Fruit fly (Drosophila melanogaster) whole organism, embryonic: Measurements from ENCODE around the gene Trim9.

ENCODE experiments used
- Adf1 ChIP-seq: fragments of 200-800 bp; sonication (Bioruptor generic); IDR thresholded peaks from 2 replicates; pipeline ENCODE4 v1.3.6; 2022; ENCODE audit warnings: missing biosample characterization, missing genetic modification characterization
- Aef1 ChIP-seq: fragments of 200-800 bp; sonication (Bioruptor generic); IDR thresholded peaks from 3 replicates; pipeline ENCODE4 v1.3.6; 2022; ENCODE audit warnings: missing biosample characterization, missing genetic modification characterization
- Blimp-1 ChIP-seq: fragments of 200-800 bp; sonication (Bioruptor generic); optimal IDR thresholded peaks from 3 replicates; lab custom pipeline; 2018; ENCODE audit warnings: missing biosample characterization, missing genetic modification characterization, mild to moderate bottlenecking, moderate library complexity, missing genetic modification reagents
- CG10274 ChIP-seq: fragments of 200-800 bp; sonication (Bioruptor generic); optimal IDR thresholded peaks from 3 replicates; lab custom pipeline; 2017; ENCODE audit warnings: missing biosample characterization, mild to moderate bottlenecking, missing genetic modification characterization
- CG11723 ChIP-seq: fragments of 200-800 bp; sonication (Bioruptor generic); optimal IDR thresholded peaks from 2 replicates; lab custom pipeline; 2017; ENCODE audit warnings: missing biosample characterization, mild to moderate bottlenecking, missing genetic modification characterization
- CG12104 ChIP-seq: fragments of 200-800 bp; sonication (Bioruptor generic); optimal IDR thresholded peaks from 3 replicates; lab custom pipeline; 2016; ENCODE audit warnings: missing biosample characterization, missing genetic modification characterization
- CG12236 ChIP-seq: fragments of 200-800 bp; sonication (Bioruptor generic); optimal IDR thresholded peaks from 2 replicates; lab custom pipeline; 2016; ENCODE audit warnings: missing biosample characterization, missing genetic modification characterization
- CG13287 ChIP-seq: fragments of 200-800 bp; sonication (Bioruptor generic); IDR thresholded peaks from 2 replicates; pipeline ENCODE4 v1.3.6; 2022; ENCODE audit warnings: missing biosample characterization, missing genetic modification characterization; ENCODE audit not compliant: partially characterized antibody
- CG13624 ChIP-seq: fragments of 200-800 bp; sonication (Bioruptor generic); optimal IDR thresholded peaks from 2 replicates; lab custom pipeline; 2016; ENCODE audit warnings: missing biosample characterization, missing genetic modification characterization
- CG15514 ChIP-seq: fragments of 200-800 bp; sonication (Bioruptor generic); optimal IDR thresholded peaks from 3 replicates; lab custom pipeline; 2017; ENCODE audit warnings: missing biosample characterization, missing genetic modification characterization, mild to moderate bottlenecking, moderate library complexity, missing genetic modification reagents
- CG15696 ChIP-seq: fragments of 200-800 bp; sonication (Bioruptor generic); optimal IDR thresholded peaks from 2 replicates; lab custom pipeline; 2019; ENCODE audit warnings: missing biosample characterization, mild to moderate bottlenecking, missing genetic modification characterization, moderate library complexity
- CG18262 ChIP-seq: fragments of 200-800 bp; optimal IDR thresholded peaks from 3 replicates; lab custom pipeline; 2019; ENCODE audit warnings: missing biosample characterization, mild to moderate bottlenecking, missing genetic modification characterization, moderate library complexity
- CG18619 ChIP-seq: fragments of 200-800 bp; sonication (Bioruptor generic); optimal IDR thresholded peaks from 3 replicates; lab custom pipeline; 2017; ENCODE audit warnings: missing biosample characterization, mild to moderate bottlenecking, missing genetic modification characterization
- CG18764 ChIP-seq: fragments of 200-800 bp; sonication (Bioruptor generic); optimal IDR thresholded peaks from 3 replicates; lab custom pipeline; 2016; ENCODE audit warnings: missing biosample characterization, missing genetic modification characterization
- CG2129 ChIP-seq: fragments of 200-800 bp; sonication (Bioruptor generic); IDR thresholded peaks from 2 replicates; pipeline ENCODE4 v1.3.6; 2022; ENCODE audit warnings: missing biosample characterization, missing genetic modification characterization; ENCODE audit not compliant: partially characterized antibody
- CG30431 ChIP-seq: fragments of 200-800 bp; sonication (Bioruptor generic); optimal IDR thresholded peaks from 2 replicates; lab custom pipeline; 2017; ENCODE audit warnings: missing biosample characterization, missing genetic modification characterization
- CG3281 ChIP-seq: fragments of 200-800 bp; sonication (Bioruptor generic); optimal IDR thresholded peaks from 3 replicates; lab custom pipeline; 2017; ENCODE audit warnings: missing biosample characterization, mild to moderate bottlenecking, missing genetic modification characterization
- CG33557 ChIP-seq: fragments of 200-800 bp; sonication (Bioruptor generic); optimal IDR thresholded peaks from 2 replicates; lab custom pipeline; 2019; ENCODE audit warnings: missing biosample characterization, mild to moderate bottlenecking, missing genetic modification characterization, moderate library complexity
- CG42726 ChIP-seq: fragments of 200-800 bp; sonication (Bioruptor generic); IDR thresholded peaks from 2 replicates; pipeline ENCODE4 v1.3.6; 2022; ENCODE audit warnings: missing biosample characterization, missing genetic modification characterization; ENCODE audit not compliant: partially characterized antibody
- CG4424 ChIP-seq: fragments of 200-800 bp; sonication (Bioruptor generic); optimal IDR thresholded peaks from 3 replicates; lab custom pipeline; 2016; ENCODE audit warnings: missing biosample characterization, missing genetic modification characterization
- CG4820 ChIP-seq: fragments of 200-800 bp; sonication (Bioruptor generic); optimal IDR thresholded peaks from 3 replicates; lab custom pipeline; 2016; ENCODE audit warnings: missing biosample characterization, missing genetic modification characterization
- CG6683 ChIP-seq: fragments of 200-800 bp; sonication (Bioruptor generic); optimal IDR thresholded peaks from 2 replicates; lab custom pipeline; 2017; ENCODE audit warnings: missing biosample characterization, mild to moderate bottlenecking, missing genetic modification characterization, missing genetic modification reagents
- CG7987 ChIP-seq: fragments of 200-800 bp; sonication (Bioruptor generic); optimal IDR thresholded peaks from 2 replicates; lab custom pipeline; 2018; ENCODE audit warnings: missing biosample characterization, mild to moderate bottlenecking, missing genetic modification characterization, moderate library complexity
- CkIIα-i1 ChIP-seq: fragments of 200-800 bp; sonication (Bioruptor generic); IDR thresholded peaks from 2 replicates; pipeline ENCODE4 v1.3.6; 2022; ENCODE audit warnings: missing biosample characterization, missing genetic modification characterization
- Dip3 ChIP-seq: fragments of 200-800 bp; sonication (Bioruptor generic); optimal IDR thresholded peaks from 3 replicates; lab custom pipeline; 2016; ENCODE audit warnings: missing biosample characterization, missing genetic modification characterization
- Ets65A ChIP-seq: fragments of 200-800 bp; sonication (Bioruptor generic); peaks from one replicate; lab custom pipeline; 2016; ENCODE audit warnings: missing biosample characterization, missing genetic modification characterization
- Gsc ChIP-seq: fragments of 200-800 bp; sonication (Bioruptor generic); IDR thresholded peaks from 2 replicates; pipeline ENCODE4 v1.3.6; 2022; ENCODE audit warnings: missing biosample characterization, missing genetic modification characterization
- H2.0 ChIP-seq: fragments of 200-800 bp; sonication (Bioruptor generic); IDR thresholded peaks from 2 replicates; pipeline ENCODE4 v1.3.6; 2022; ENCODE audit warnings: missing biosample characterization, missing genetic modification characterization
- Lim3 ChIP-seq: fragments of 200-800 bp; sonication (Bioruptor generic); IDR thresholded peaks from 2 replicates; pipeline ENCODE4 v1.3.6; 2022; ENCODE audit warnings: missing biosample characterization, missing genetic modification characterization
- NK7.1 ChIP-seq: fragments of 200-800 bp; sonication (Bioruptor generic); optimal IDR thresholded peaks from 3 replicates; lab custom pipeline; 2016; ENCODE audit warnings: missing biosample characterization, missing genetic modification characterization
- Pdp1 ChIP-seq, 2 experiments: fragments of 200-800 bp; sonication (Bioruptor generic); optimal IDR thresholded peaks; 3 replicates each; lab custom pipeline; 2016; ENCODE audit warnings: missing biosample characterization in 2 of 2, missing genetic modification characterization in 2 of 2, mild to moderate bottlenecking in 1 of 2, moderate library complexity in 1 of 2
- Xbp1 ChIP-seq: fragments of 200-800 bp; sonication (Bioruptor generic); optimal IDR thresholded peaks from 3 replicates; lab custom pipeline; 2016; ENCODE audit warnings: missing biosample characterization, mild to moderate bottlenecking, missing genetic modification characterization
- al ChIP-seq: fragments of 200-800 bp; sonication (Bioruptor generic); IDR thresholded peaks from 2 replicates; pipeline ENCODE4 v1.3.6; 2022; ENCODE audit warnings: missing biosample characterization, missing genetic modification characterization
- bigmax ChIP-seq: fragments of 200-800 bp; sonication (Bioruptor generic); optimal IDR thresholded peaks from 2 replicates; lab custom pipeline; 2018; ENCODE audit warnings: missing biosample characterization, mild to moderate bottlenecking, missing genetic modification characterization
- br ChIP-seq: fragments of >200 bp; optimal IDR thresholded peaks from 2 replicates; lab custom pipeline; 2017
- cg ChIP-seq: fragments of 200-800 bp; sonication (Bioruptor generic); optimal IDR thresholded peaks from 3 replicates; lab custom pipeline; 2019; ENCODE audit warnings: missing biosample characterization, mild to moderate bottlenecking, missing genetic modification characterization, moderate library complexity
- chn ChIP-seq: fragments of 200-800 bp; sonication (Bioruptor generic); optimal IDR thresholded peaks from 2 replicates; lab custom pipeline; 2016; ENCODE audit warnings: missing biosample characterization, missing genetic modification characterization
- crc ChIP-seq: fragments of 200-800 bp; sonication (Bioruptor generic); optimal IDR thresholded peaks from 2 replicates; lab custom pipeline; 2016; ENCODE audit warnings: missing biosample characterization, missing genetic modification characterization
- eve ChIP-seq, 2 experiments: fragments of >200 bp; optimal IDR thresholded peaks; 2 replicates each; lab custom pipeline; 2017; ENCODE audit warnings: missing biosample characterization in 2 of 2, missing genetic modification characterization in 2 of 2
- ftz-f1 ChIP-seq: fragments of 200-800 bp; sonication (Bioruptor generic); optimal IDR thresholded peaks from 2 replicates; lab custom pipeline; 2016; ENCODE audit warnings: missing biosample characterization, missing genetic modification characterization
- mirr ChIP-seq: fragments of 200-800 bp; sonication (Bioruptor generic); optimal IDR thresholded peaks from 3 replicates; lab custom pipeline; 2018; ENCODE audit warnings: missing biosample characterization, mild to moderate bottlenecking, missing genetic modification characterization
- odd ChIP-seq: fragments of 200-800 bp; sonication (Bioruptor generic); optimal IDR thresholded peaks from 2 replicates; lab custom pipeline; 2017; ENCODE audit warnings: missing biosample characterization, mild to moderate bottlenecking, missing genetic modification characterization
- p53 ChIP-seq: fragments of 200-800 bp; sonication (Bioruptor generic); optimal IDR thresholded peaks from 2 replicates; lab custom pipeline; 2016; ENCODE audit warnings: missing biosample characterization, missing genetic modification characterization
- pnt ChIP-seq: fragments of 200-800 bp; sonication (Bioruptor generic); optimal IDR thresholded peaks from 3 replicates; lab custom pipeline; 2016; ENCODE audit warnings: missing biosample characterization, missing genetic modification characterization
- schlank ChIP-seq: fragments of 200-800 bp; sonication (Bioruptor generic); optimal IDR thresholded peaks from 2 replicates; lab custom pipeline; 2018; ENCODE audit warnings: missing biosample characterization, mild to moderate bottlenecking, missing genetic modification characterization
- sd ChIP-seq: fragments of 200-800 bp; sonication (Bioruptor generic); optimal IDR thresholded peaks from 3 replicates; lab custom pipeline; 2018; ENCODE audit warnings: missing biosample characterization, mild to moderate bottlenecking, missing genetic modification characterization, moderate library complexity
- sisA ChIP-seq: fragments of 200-800 bp; sonication (Bioruptor generic); IDR thresholded peaks from 2 replicates; pipeline ENCODE4 v1.3.6; 2022; ENCODE audit warnings: missing biosample characterization, missing genetic modification characterization
- slbo ChIP-seq: fragments of 200-800 bp; sonication (Bioruptor generic); IDR thresholded peaks from 2 replicates; pipeline ENCODE4 v1.3.6; 2022; ENCODE audit warnings: missing biosample characterization, missing genetic modification characterization
- toy ChIP-seq: fragments of 200-800 bp; sonication (Bioruptor generic); IDR thresholded peaks from 2 replicates; pipeline ENCODE4 v1.3.6; 2022; ENCODE audit warnings: missing biosample characterization, missing genetic modification characterization
- unc-4 ChIP-seq: fragments of 200-800 bp; sonication (Bioruptor generic); IDR thresholded peaks from 2 replicates; pipeline ENCODE4 v1.3.6; 2022; ENCODE audit warnings: missing biosample characterization, missing genetic modification characterization; ENCODE audit not compliant: partially characterized antibody
- vvl ChIP-seq: fragments of 200-800 bp; sonication (Bioruptor generic); IDR thresholded peaks from 2 replicates; pipeline ENCODE4 v1.3.6; 2022; ENCODE audit warnings: missing biosample characterization, missing genetic modification characterization
- zfh2 ChIP-seq: fragments of 200-800 bp; sonication (Bioruptor generic); optimal IDR thresholded peaks from 2 replicates; lab custom pipeline; 2016; ENCODE audit warnings: missing biosample characterization, missing genetic modification characterization

Trim9 gene

DNA sequence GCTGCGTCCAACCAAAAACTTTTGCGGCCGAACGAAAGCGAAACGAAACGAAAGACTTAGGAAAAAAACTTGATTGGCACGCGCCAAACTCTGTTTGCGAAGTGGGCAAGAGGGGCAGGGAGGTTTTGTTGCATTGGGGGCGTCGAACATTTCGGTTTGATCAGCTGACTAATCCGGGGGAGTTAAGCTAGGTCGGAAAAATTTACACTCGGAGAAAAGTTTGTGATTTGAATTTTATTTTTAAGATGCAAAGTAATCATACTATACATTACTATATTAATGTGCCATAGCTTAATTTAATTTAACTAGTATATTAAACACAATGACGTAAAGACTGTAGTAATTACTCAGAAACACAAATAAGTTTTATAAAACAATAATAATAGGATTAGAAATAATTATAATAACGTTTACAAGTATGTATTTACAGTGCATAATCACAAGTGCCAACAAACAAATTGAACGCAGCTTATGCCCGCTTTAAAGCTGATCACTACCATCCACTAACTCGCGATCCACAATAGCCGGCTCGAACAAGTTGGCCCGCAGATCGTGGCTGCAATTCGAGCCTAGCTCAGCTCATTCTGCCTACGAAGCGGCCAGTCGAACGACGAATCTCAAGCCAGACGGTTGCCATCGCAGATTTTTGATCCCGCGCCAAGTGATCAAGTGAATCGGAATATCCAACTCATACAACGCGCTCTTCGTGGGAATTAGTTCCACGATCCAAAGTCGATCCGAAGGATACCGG, 117.0 kb downstream of the Trim9 start, which contains the start of gene CG31871 (continued):
- TF ChIP-seq unc-4 (GFP tag; lab: Robert Waterston, UW): no peak
- peak; percentile 64 for TF ChIP-seq slbo (GFP tag; lab: Robert Waterston, UW)
- no peak for TF ChIP-seq cg
- peak; percentile 44 for TF ChIP-seq CG4820 (GFP tag; lab: Kevin White, UChicago)
- TF ChIP-seq Pdp1 (GFP tag; optimal IDR thresholded peaks at IDR 0.05; lab: Kevin White, UChicago): no peak
- no peak for TF ChIP-seq CkIIα-i1 (GFP tag; lab: Robert Waterston, UW)
- TF ChIP-seq Dip3: no peak
- TF ChIP-seq CG33557 (GFP tag; lab: Kevin White, UChicago): no peak
- no peak for TF ChIP-seq p53 (GFP tag; lab: Kevin White, UChicago)
- no peak for TF ChIP-seq mirr
- TF ChIP-seq Adf1 (GFP tag; lab: Robert Waterston, UW): no peak
- peak; percentile 66 for TF ChIP-seq al (GFP tag; lab: Robert Waterston, UW)
- TF ChIP-seq CG7987 (GFP tag; lab: Kevin White, UChicago): no peak
- TF ChIP-seq zfh2 (GFP tag; lab: Kevin White, UChicago): no peak
- TF ChIP-seq CG13287 (GFP tag; lab: Robert Waterston, UW): no peak
- TF ChIP-seq CG42726 (GFP tag; lab: Robert Waterston, UW): no peak
- TF ChIP-seq CG13624 (GFP tag; lab: Kevin White, UChicago): no peak
- TF ChIP-seq CG6683 (GFP tag; lab: Kevin White, UChicago): no peak
- TF ChIP-seq Lim3 (GFP tag; lab: Robert Waterston, UW): no peak
- peak; percentile 39 for TF ChIP-seq CG11723
- TF ChIP-seq CG18262 (tag; lab: Kevin White, UChicago): peak; percentile 86
- no peak for TF ChIP-seq ftz-f1 (GFP tag; lab: Kevin White, UChicago)
- no peak for TF ChIP-seq schlank
- no peak for TF ChIP-seq br (lab: Kevin White, UChicago)
- TF ChIP-seq CG10274 (GFP tag; lab: Kevin White, UChicago): no peak
- TF ChIP-seq Gsc: no peak
- TF ChIP-seq CG12236 (GFP tag; lab: Kevin White, UChicago): no peak
- no peak for TF ChIP-seq chn (GFP tag; lab: Kevin White, UChicago)
- peak; percentile 32 for TF ChIP-seq CG12104 (GFP tag; lab: Kevin White, UChicago)
- peak; percentile 56 for TF ChIP-seq CG3281
- TF ChIP-seq sisA (GFP tag; lab: Robert Waterston, UW): peak; percentile 55
- no peak for TF ChIP-seq CG30431 (GFP tag; lab: Kevin White, UChicago)
- peak; percentile 79 for TF ChIP-seq vvl (GFP tag; lab: Robert Waterston, UW)
- peak; percentile 32 for TF ChIP-seq CG15514 (GFP tag; lab: Kevin White, UChicago)
- TF ChIP-seq CG18764 (GFP tag; lab: Kevin White, UChicago): peak; percentile 20
- TF ChIP-seq Xbp1 (GFP tag; lab: Kevin White, UChicago): peak; percentile 61
- peak; percentile 44; the same call in 1 of the 3 replicates for TF ChIP-seq Aef1 (GFP tag; lab: Robert Waterston, UW)
- no peak for TF ChIP-seq NK7.1 (GFP tag; lab: Kevin White, UChicago)
- no peak for TF ChIP-seq pnt

DNA sequence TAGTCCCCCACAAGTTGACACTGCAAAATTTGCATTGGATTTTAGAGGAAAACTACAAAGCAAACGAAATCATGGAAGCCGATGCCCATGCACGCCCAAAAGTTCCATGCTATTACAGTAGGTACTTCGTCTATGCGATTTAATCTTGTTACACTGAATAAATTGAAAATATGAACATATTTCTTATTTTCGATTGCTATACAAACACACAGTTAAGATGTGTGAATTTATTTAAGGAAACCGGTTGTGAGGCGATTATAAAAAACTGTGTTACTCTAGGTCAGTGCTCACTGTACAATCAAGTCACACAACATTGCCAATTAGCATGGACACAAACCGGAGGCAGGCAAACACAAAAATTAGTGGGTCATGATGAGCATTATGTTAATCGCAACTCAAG, 120.9 kb downstream of the Trim9 start:
- no peak for TF ChIP-seq toy (GFP tag; lab: Robert Waterston, UW)
- peak; percentile 61 for TF ChIP-seq Blimp-1 (GFP tag; lab: Kevin White, UChicago)
- TF ChIP-seq CG15696 (tag; lab: Kevin White, UChicago): no peak
- TF ChIP-seq odd: peak; percentile 59
- peak; percentile 79 for TF ChIP-seq CG4424
- no peak for TF ChIP-seq CG2129
- TF ChIP-seq CG18619: peak; percentile 56
- TF ChIP-seq H2.0 (GFP tag; lab: Robert Waterston, UW): peak; percentile 90
- TF ChIP-seq Ets65A (GFP tag; lab: Kevin White, UChicago): peak; percentile 94
- no peak for TF ChIP-seq bigmax (GFP tag; lab: Kevin White, UChicago)
- peak; percentile 55 for TF ChIP-seq sd (tag; lab: Kevin White, UChicago)
- TF ChIP-seq chn (GFP tag; lab: Kevin White, UChicago): peak; percentile 75
- peak in 1 of 2 experiments; percentile 86 for TF ChIP-seq eve (GFP tag; optimal IDR thresholded peaks at IDR 0.05; lab: Kevin White, UChicago)
- TF ChIP-seq crc (GFP tag; lab: Kevin White, UChicago): peak; percentile 71
